Worm (Caenorhabditis elegans): ENCODE measurements around the gene C30H6.12.

The C30H6.12 gene

ce11 chrIV:17335031-17335430, 48.1 kb upstream of the C30H6.12 start, which contains the start of gene C49C3.8:
Gene C49C3.8 (plus strand): TSS chrIV:17335203.
- TF ChIP-seq lin-14 (GFP tag; optimal IDR thresholded peaks at IDR 0.05) (peak; percentile 60), fkh-8 (tag; optimal IDR thresholded peaks at IDR 0.05) (no peak), snu-23 (GFP tag; optimal IDR thresholded peaks at IDR 0.05) (no peak), dpl-1 (GFP tag; optimal IDR thresholded peaks at IDR 0.05) (peak in 1 of 3 experiments; percentile 19), nhr-19 (GFP tag; conservative IDR thresholded peaks at IDR 0.05) (no peak), blmp-1 (tag; optimal IDR thresholded peaks at IDR 0.05) (peak; percentile 38), fkh-10 (GFP tag; optimal IDR thresholded peaks at IDR 0.05) (no peak), nhr-71 (tag; optimal IDR thresholded peaks at IDR 0.05) (no peak), unc-130 (tag; optimal IDR thresholded peaks at IDR 0.05) (no peak), mep-1 (tag; optimal IDR thresholded peaks at IDR 0.05) (peak; percentile 29), efl-1 (optimal IDR thresholded peaks at IDR 0.05) (no peak), efl-1 (GFP tag; optimal IDR thresholded peaks at IDR 0.05 in 1 of 2) (peak in 1 of 2 experiments; percentile 12), lsy-2 (tag; optimal IDR thresholded peaks at IDR 0.05) (peak in 1 of 2 experiments; percentile 26)

ce11 chrIV:17338920-17339510, 44.1 kb upstream of the C30H6.12 start, which contains the start of gene C49C3.10:
Gene C49C3.10 (minus strand): TSS chrIV:17338970.
- TF ChIP-seq aly-2 (tag; optimal IDR thresholded peaks at IDR 0.05) (no peak), egl-13 (tag; optimal IDR thresholded peaks at IDR 0.05) (no peak), nhr-12 (tag; optimal IDR thresholded peaks at IDR 0.05) (no peak), jun-1 (tag; optimal IDR thresholded peaks at IDR 0.05) (peak; percentile 76), pqm-1 (tag; optimal IDR thresholded peaks at IDR 0.05) (peak; percentile 23), mdl-1 (tag; optimal IDR thresholded peaks at IDR 0.05) (no peak), tlp-1 (tag; optimal IDR thresholded peaks at IDR 0.05) (peak; percentile 14), elt-2 (tag; optimal IDR thresholded peaks at IDR 0.05) (peak; percentile 87), ceh-88 (GFP tag; IDR thresholded peaks at IDR 0.05) (no peak), unc-98 (GFP tag; IDR thresholded peaks at IDR 0.05) (no peak)

- TF ChIP-seq fos-1 (tag; optimal IDR thresholded peaks at IDR 0.05) (no peak), hlh-17 (GFP tag; optimal IDR thresholded peaks at IDR 0.05; ENCODE audit: borderline replicate concordance) (no peak)
Measured at ce11 chrIV:17341033-17341432, 42.1 kb upstream of the C30H6.12 start.

ce11 chrIV:17342179-17342578, 41.0 kb upstream of the C30H6.12 start, which contains the start of gene C49C3.9:
Gene C49C3.9 (minus strand): TSS chrIV:17342314.
- TF ChIP-seq elt-2 (tag; optimal IDR thresholded peaks at IDR 0.05) (peak; percentile 85), zag-1 (tag; optimal IDR thresholded peaks at IDR 0.05) (no peak), pqm-1 (tag; optimal IDR thresholded peaks at IDR 0.05) (peak; percentile 21), nhr-28 (tag; optimal IDR thresholded peaks at IDR 0.05) (no peak), ztf-4 (tag; optimal IDR thresholded peaks at IDR 0.05) (no peak), fkh-10 (GFP tag; optimal IDR thresholded peaks at IDR 0.05) (no peak), pax-3 (tag; optimal IDR thresholded peaks at IDR 0.05) (no peak), isw-1 (GFP tag; IDR thresholded peaks at IDR 0.05) (no peak), nhr-84 (tag; optimal IDR thresholded peaks at IDR 0.05) (no peak)

ce11 chrIV:17342667-17343066, 40.5 kb upstream of the C30H6.12 start, which contains the start of gene C49C3.21:
Gene C49C3.21 (plus strand): TSS chrIV:17342967.
- no peak for TF ChIP-seq fkh-10 (GFP tag; optimal IDR thresholded peaks at IDR 0.05)
- TF ChIP-seq nhr-12 (tag; optimal IDR thresholded peaks at IDR 0.05): no peak
- TF ChIP-seq sox-4 (tag; optimal IDR thresholded peaks at IDR 0.05): no peak
- TF ChIP-seq jun-1 (tag; optimal IDR thresholded peaks at IDR 0.05): no peak
- no peak for TF ChIP-seq mep-1 (tag; optimal IDR thresholded peaks at IDR 0.05)
- no peak for TF ChIP-seq zag-1 (tag; optimal IDR thresholded peaks at IDR 0.05)
- no peak for TF ChIP-seq hlh-17 (GFP tag; optimal IDR thresholded peaks at IDR 0.05; ENCODE audit: borderline replicate concordance)
- no peak for TF ChIP-seq ceh-8 (GFP tag; optimal IDR thresholded peaks at IDR 0.05)
- TF ChIP-seq F16B12.6 (tag; optimal IDR thresholded peaks at IDR 0.05): no peak
- TF ChIP-seq unc-130 (tag; optimal IDR thresholded peaks at IDR 0.05): no peak
- TF ChIP-seq lin-15B (tag; optimal IDR thresholded peaks at IDR 0.05): no peak
- TF ChIP-seq ceh-82 (tag; optimal IDR thresholded peaks at IDR 0.05): no peak
- TF ChIP-seq sup-37 (GFP tag; optimal IDR thresholded peaks at IDR 0.05): no peak
- TF ChIP-seq snpc-4 (tag; optimal IDR thresholded peaks at IDR 0.05): no peak
- no peak for TF ChIP-seq nhr-90 (tag; optimal IDR thresholded peaks at IDR 0.05; ENCODE audit: poor library complexity)
